Fruit fly (Drosophila melanogaster): ENCODE data around the gene CG34428.

The CG34428 gene

DNA sequence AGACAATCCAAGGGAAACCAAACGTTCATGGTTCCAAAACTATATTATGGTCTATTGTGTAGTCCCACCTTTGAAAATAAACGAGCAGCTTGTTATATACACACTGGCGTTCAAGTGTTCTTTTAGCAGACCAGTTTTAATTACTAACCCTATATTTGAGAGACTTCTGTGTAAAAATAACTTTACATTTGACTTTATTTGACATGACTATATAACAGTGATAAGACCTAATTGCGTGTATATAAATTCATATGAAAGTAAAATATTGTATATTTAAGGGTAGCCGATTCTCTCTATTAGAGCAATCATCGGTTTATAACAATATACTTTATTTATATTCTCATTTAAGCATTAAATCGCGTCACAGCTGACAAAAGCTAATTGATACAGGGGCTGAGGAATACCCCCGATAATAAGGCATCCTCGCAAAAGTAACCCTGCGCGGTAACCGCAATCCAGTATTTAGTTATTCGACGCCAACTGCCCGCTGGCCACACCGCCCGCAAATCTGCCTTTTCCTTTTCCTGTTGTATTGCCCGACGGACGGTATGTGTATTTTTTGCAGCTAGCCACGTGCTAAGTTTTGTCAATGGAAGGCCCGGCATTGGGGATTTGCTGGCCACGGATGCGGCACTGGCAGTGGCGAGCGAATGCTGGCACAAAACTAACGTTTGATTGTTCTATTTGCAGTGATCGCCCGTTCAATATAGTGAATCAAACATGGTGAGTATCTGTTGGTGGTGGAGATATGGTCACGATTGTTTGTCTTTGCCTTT lies 20.1 kb upstream of the CG34428 start, which contains the start of gene RpS4 (continued):
- TF ChIP-seq so (GFP tag; IDR thresholded peaks at IDR 0.05): peak; percentile 68; the same call in 1 of the 3 replicates
- 0 out of 4 replicates have a peak, but pooled peaks have one; percentile 8 for TF ChIP-seq Dll (GFP tag; IDR thresholded peaks at IDR 0.05; ENCODE audit: partially characterized antibody)
- TF ChIP-seq Bgb (GFP tag; IDR thresholded peaks at IDR 0.05; ENCODE audit: partially characterized antibody): peak; percentile 57; the same call in 1 of the 2 replicates
- TF ChIP-seq Adf1 (GFP tag; IDR thresholded peaks at IDR 0.05): peak; percentile 48; the same call in 1 of the 2 replicates
- peak; percentile 98 for TF ChIP-seq MTF-1 (GFP tag; optimal IDR thresholded peaks at IDR 0.05; ENCODE audit: borderline replicate concordance)
- TF ChIP-seq Pdp1 (GFP tag; optimal IDR thresholded peaks at IDR 0.05): peak; percentile 75 to 87
- TF ChIP-seq CG7928 (GFP tag; optimal IDR thresholded peaks at IDR 0.05): peak; percentile 73
- peak; percentile 91 for TF ChIP-seq gcm (GFP tag; optimal IDR thresholded peaks at IDR 0.05)
- no peak for TF ChIP-seq CG14667 (GFP tag; IDR thresholded peaks at IDR 0.05)
- peak; percentile 77 for TF ChIP-seq ara (GFP tag; IDR thresholded peaks at IDR 0.05)
- peak; percentile 76 for TF ChIP-seq CG6272 (GFP tag; IDR thresholded peaks at IDR 0.05)
- peak; percentile 90 for TF ChIP-seq CG33557 (GFP tag; optimal IDR thresholded peaks at IDR 0.05)
- peak; percentile 94 for TF ChIP-seq CG6854 (GFP tag; optimal IDR thresholded peaks at IDR 0.05)
- TF ChIP-seq CG3407 (GFP tag; optimal IDR thresholded peaks at IDR 0.05): peak; percentile 92
- peak; percentile 92 for TF ChIP-seq gce (GFP tag; IDR thresholded peaks at IDR 0.05)
- peak; percentile 90 for TF ChIP-seq CG10209 (GFP tag; optimal IDR thresholded peaks at IDR 0.05)
- TF ChIP-seq CG17385 (GFP tag; optimal IDR thresholded peaks at IDR 0.05): peak; percentile 92
- TF ChIP-seq ro (GFP tag; IDR thresholded peaks at IDR 0.05): peak; percentile 6; the same call in 1 of the 2 replicates
- peak; percentile 80 for TF ChIP-seq zen (tag; optimal IDR thresholded peaks at IDR 0.05)
- TF ChIP-seq CG8281 (tag; optimal IDR thresholded peaks at IDR 0.05): peak; percentile 73
- TF ChIP-seq btn (GFP tag; optimal IDR thresholded peaks at IDR 0.05): peak; percentile 84
- peak; percentile 72 for TF ChIP-seq D19B (GFP tag; optimal IDR thresholded peaks at IDR 0.05)
- TF ChIP-seq unpg (GFP tag; optimal IDR thresholded peaks at IDR 0.05): peak; percentile 91
- TF ChIP-seq Hmx (GFP tag; optimal IDR thresholded peaks at IDR 0.05): no peak
- peak; percentile 97 for TF ChIP-seq nom (GFP tag; optimal IDR thresholded peaks at IDR 0.05)
- TF ChIP-seq hkb (optimal IDR thresholded peaks at IDR 0.05): no peak
- peak; percentile 86 for TF ChIP-seq hkb (GFP tag; IDR thresholded peaks at IDR 0.05)
- TF ChIP-seq da (GFP tag; optimal IDR thresholded peaks at IDR 0.05): peak; percentile 82
- TF ChIP-seq CG3281 (GFP tag; optimal IDR thresholded peaks at IDR 0.05): peak; percentile 95
- peak; percentile 65 for TF ChIP-seq ftz-f1 (GFP tag; optimal IDR thresholded peaks at IDR 0.05)
- TF ChIP-seq CG4424 (GFP tag; optimal IDR thresholded peaks at IDR 0.05): peak; percentile 80
- peak; percentile 48; the same call in 1 of the 2 replicates for TF ChIP-seq peb (GFP tag; IDR thresholded peaks at IDR 0.05)
- TF ChIP-seq exex (tag; optimal IDR thresholded peaks at IDR 0.05): peak; percentile 63
- TF ChIP-seq CG17186 (GFP tag; optimal IDR thresholded peaks at IDR 0.05): peak; percentile 94
- peak; percentile 81 for TF ChIP-seq CG4854 (GFP tag; optimal IDR thresholded peaks at IDR 0.05)
- peak; percentile 32 to 33 for TF ChIP-seq tll (GFP tag; optimal IDR thresholded peaks at IDR 0.05)
- peak; percentile 49 for TF ChIP-seq Drgx (GFP tag; IDR thresholded peaks at IDR 0.05)
- peak; percentile 93 for TF ChIP-seq sqz (GFP tag; optimal IDR thresholded peaks at IDR 0.05)
- TF ChIP-seq corto (GFP tag; optimal IDR thresholded peaks at IDR 0.05): no peak
- peak; percentile 90 for TF ChIP-seq Vsx1 (GFP tag; optimal IDR thresholded peaks at IDR 0.05)
- peak; percentile 39 for TF ChIP-seq kay (GFP tag; optimal IDR thresholded peaks at IDR 0.05)
- peak; percentile 58 for TF ChIP-seq amos (GFP tag; IDR thresholded peaks at IDR 0.05; ENCODE audit: partially characterized antibody)
- peak; percentile 75 for TF ChIP-seq CG14441 (GFP tag; IDR thresholded peaks at IDR 0.05)
- TF ChIP-seq Side (GFP tag; optimal IDR thresholded peaks at IDR 0.05): peak; percentile 90
- peak; percentile 95 for TF ChIP-seq fd64A (GFP tag; optimal IDR thresholded peaks at IDR 0.05)
- TF ChIP-seq CG10274 (GFP tag; optimal IDR thresholded peaks at IDR 0.05): peak; percentile 85
- peak; percentile 50 for TF ChIP-seq CG30020 (tag; optimal IDR thresholded peaks at IDR 0.05)
- no peak for TF ChIP-seq hth (optimal IDR thresholded peaks at IDR 0.05)

Data from whole organism, embryonic.